Worm (Caenorhabditis elegans) whole organism, L4 larva: Measurements from ENCODE around the gene scp-1.

Source experiments
- F44E2.7 ChIP-seq: fragments of 200-800 bp; sonication (Bioruptor generic); IDR thresholded peaks from 2 replicates; pipeline ENCODE4 v2.1.2; 2022; ENCODE audit warnings: missing genetic modification characterization, missing compliant biosample characterization
- F49E8.2 ChIP-seq: sonication (generic microtip); optimal IDR thresholded peaks from 2 replicates; lab custom pipeline; 2016; ENCODE audit warnings: missing compliant biosample characterization, mild to moderate bottlenecking, missing genetic modification characterization, borderline replicate concordance
- R02D3.7 ChIP-seq: fragments of 150-350 bp; sonication (generic microtip); optimal IDR thresholded peaks from 3 replicates; lab custom pipeline; 2014; ENCODE audit warnings: missing biosample characterization, missing genetic modification characterization
- T20F7.1 ChIP-seq: fragments of 200-800 bp; sonication (Bioruptor generic); optimal IDR thresholded peaks from 2 replicates; lab custom pipeline; 2018; ENCODE audit warnings: mild to moderate bottlenecking, missing genetic modification characterization, missing compliant biosample characterization
- T26A8.4 ChIP-seq: fragments of 200-800 bp; sonication (Bioruptor generic); IDR thresholded peaks from 2 replicates; pipeline ENCODE4 v1.3.6; 2022; ENCODE audit warnings: missing genetic modification characterization, missing compliant biosample characterization
- Y48G9A.11 ChIP-seq: fragments of 200-800 bp; sonication (Bioruptor generic); IDR thresholded peaks from 2 replicates; pipeline ENCODE4 v1.3.6; 2022; ENCODE audit warnings: missing genetic modification reagents, missing genetic modification characterization, missing compliant biosample characterization
- aly-2 ChIP-seq: sonication (generic microtip); optimal IDR thresholded peaks from 2 replicates; lab custom pipeline; 2018; ENCODE audit warnings: missing biosample characterization, missing genetic modification characterization
- ceh-28 ChIP-seq: fragments of 150-350 bp; optimal IDR thresholded peaks from 2 replicates; lab custom pipeline; 2014; ENCODE audit warnings: missing biosample characterization, missing genetic modification reagents, missing genetic modification characterization
- cey-2 ChIP-seq: sonication (generic microtip); optimal IDR thresholded peaks from 3 replicates; lab custom pipeline; 2017; ENCODE audit warnings: missing genetic modification characterization, mild to moderate bottlenecking, missing compliant biosample characterization, antibody characterized with exemption, borderline replicate concordance; ENCODE audit not compliant: insufficient read depth
- daf-12 ChIP-seq: fragments of 150-350 bp; optimal IDR thresholded peaks from 2 replicates; lab custom pipeline; 2014; ENCODE audit warnings: missing biosample characterization, missing genetic modification reagents, missing genetic modification characterization
- daf-16 ChIP-seq, 3 experiments: sonication (generic microtip); optimal IDR thresholded peaks; 2 replicates each; lab custom pipeline; 2016 to 2017; ENCODE audit warnings: missing genetic modification characterization in 3 of 3, missing genetic modification reagents in 3 of 3, mild to moderate bottlenecking in 2 of 3, missing compliant biosample characterization in 2 of 3, missing biosample characterization in 1 of 3, moderate library complexity in 1 of 3
- daf-19 ChIP-seq: fragments of 200-800 bp; sonication (Bioruptor generic); conservative IDR thresholded peaks from 2 replicates; pipeline ENCODE4 v1.3.6; 2022; ENCODE audit warnings: missing genetic modification characterization, missing compliant biosample characterization
- dmd-6 ChIP-seq: fragments of 200-800 bp; sonication (Bioruptor generic); IDR thresholded peaks from 2 replicates; pipeline ENCODE4 v1.3.6; 2022; ENCODE audit warnings: missing genetic modification reagents, missing genetic modification characterization, missing compliant biosample characterization
- dpl-1 ChIP-seq: fragments of 150-350 bp; optimal IDR thresholded peaks from 2 replicates; lab custom pipeline; 2014; ENCODE audit warnings: missing biosample characterization, missing genetic modification reagents, missing genetic modification characterization
- duxl-1 ChIP-seq: sonication (generic microtip); optimal IDR thresholded peaks from 2 replicates; lab custom pipeline; 2016; ENCODE audit warnings: mild to moderate bottlenecking, missing genetic modification characterization, moderate library complexity, missing compliant biosample characterization; ENCODE audit not compliant: poor library complexity
- dve-1 ChIP-seq: sonication (generic microtip); optimal IDR thresholded peaks from 2 replicates; lab custom pipeline; 2017; ENCODE audit warnings: antibody characterized with exemption, mild to moderate bottlenecking, missing genetic modification characterization, missing compliant biosample characterization; ENCODE audit not compliant: insufficient read depth
- egl-43 ChIP-seq: fragments of 200-800 bp; sonication (Bioruptor generic); IDR thresholded peaks from 2 replicates; pipeline ENCODE4 v1.3.6; 2022; ENCODE audit warnings: missing genetic modification reagents, missing genetic modification characterization, missing compliant biosample characterization
- fkh-10 ChIP-seq: fragments of 150-350 bp; optimal IDR thresholded peaks from 2 replicates; lab custom pipeline; 2014; ENCODE audit warnings: missing biosample characterization, missing genetic modification reagents, missing genetic modification characterization
- hif-1 ChIP-seq, 2 experiments: sonication (generic microtip); optimal IDR thresholded peaks; 2 replicates each; lab custom pipeline; 2016 to 2017; ENCODE audit warnings: missing compliant biosample characterization in 2 of 2, missing genetic modification characterization in 2 of 2, missing genetic modification reagents in 2 of 2, missing genotype in 2 of 2, mild to moderate bottlenecking in 1 of 2
- hlh-11 ChIP-seq: fragments of 200-800 bp; sonication (Bioruptor generic); optimal IDR thresholded peaks from 2 replicates; lab custom pipeline; 2018; ENCODE audit warnings: mild to moderate bottlenecking, missing genetic modification characterization, missing compliant biosample characterization
- hlh-30 ChIP-seq: sonication (generic microtip); optimal IDR thresholded peaks from 2 replicates; lab custom pipeline; 2017; ENCODE audit warnings: antibody characterized with exemption, mild to moderate bottlenecking, missing genetic modification characterization, missing compliant biosample characterization; ENCODE audit not compliant: insufficient read depth
- hmg-1.1 ChIP-seq: fragments of 200-800 bp; sonication (Bioruptor generic); IDR thresholded peaks from 2 replicates; pipeline ENCODE4 v1.3.6; 2022; ENCODE audit warnings: missing genetic modification reagents, missing genetic modification characterization, missing compliant biosample characterization
- jun-1 ChIP-seq: fragments of 150-350 bp; optimal IDR thresholded peaks from 2 replicates; lab custom pipeline; 2014; ENCODE audit warnings: missing biosample characterization, missing genetic modification reagents, missing genetic modification characterization
- lim-7 ChIP-seq: fragments of 200-800 bp; sonication (Bioruptor generic); IDR thresholded peaks from 2 replicates; pipeline ENCODE4 v1.3.6; 2022; ENCODE audit warnings: missing genetic modification characterization, missing compliant biosample characterization
- lin-1 ChIP-seq: fragments of 200-800 bp; sonication (Bioruptor generic); IDR thresholded peaks from 2 replicates; pipeline ENCODE4 v1.3.6; 2022; ENCODE audit warnings: missing genetic modification reagents, missing genetic modification characterization, missing compliant biosample characterization
- lin-29 ChIP-seq: fragments of 200-800 bp; sonication (Bioruptor generic); IDR thresholded peaks from 2 replicates; pipeline ENCODE4 v1.3.6; 2022; ENCODE audit warnings: missing genetic modification reagents, missing genetic modification characterization, missing compliant biosample characterization
- lin-38 ChIP-seq: fragments of 200-800 bp; sonication (Bioruptor generic); IDR thresholded peaks from 2 replicates; pipeline ENCODE4 v1.3.6; 2022; ENCODE audit warnings: missing genetic modification reagents, missing genetic modification characterization, missing compliant biosample characterization
- lin-39 ChIP-seq: fragments of 150-350 bp; optimal IDR thresholded peaks from 2 replicates; lab custom pipeline; 2014; ENCODE audit warnings: missing biosample characterization, missing genetic modification reagents, missing genetic modification characterization
- lsy-2 ChIP-seq, 2 experiments: fragments of 150-350 bp in 1 of 2; sonication (generic microtip) in 1 of 2; optimal IDR thresholded peaks; 2 replicates each; lab custom pipeline; 2014 to 2017; ENCODE audit warnings: missing biosample characterization in 2 of 2, missing genetic modification characterization in 2 of 2
- mdl-1 ChIP-seq, 2 experiments: fragments of 150-350 bp in 1 of 2; sonication (generic microtip) in 1 of 2; optimal IDR thresholded peaks; 2 replicates each; lab custom pipeline; 2014 to 2017; ENCODE audit warnings: missing biosample characterization in 2 of 2, missing genetic modification characterization in 2 of 2
- mep-1 ChIP-seq: fragments of 150-350 bp; sonication (generic microtip); optimal IDR thresholded peaks from 3 replicates; lab custom pipeline; 2014; ENCODE audit warnings: missing biosample characterization, missing genetic modification characterization
- mxl-3 ChIP-seq: fragments of 200-800 bp; sonication (Bioruptor generic); optimal IDR thresholded peaks from 2 replicates; lab custom pipeline; 2018; ENCODE audit warnings: mild to moderate bottlenecking, missing genetic modification characterization, missing compliant biosample characterization
- nhr-11 ChIP-seq: fragments of 150-350 bp; optimal IDR thresholded peaks from 2 replicates; lab custom pipeline; 2014; ENCODE audit warnings: missing biosample characterization, missing genetic modification characterization
- nhr-6 ChIP-seq: fragments of 150-350 bp; optimal IDR thresholded peaks from 2 replicates; lab custom pipeline; 2014; ENCODE audit warnings: missing biosample characterization, missing genetic modification characterization
- nhr-77 ChIP-seq: fragments of 150-350 bp; optimal IDR thresholded peaks from 2 replicates; lab custom pipeline; 2014; ENCODE audit warnings: missing biosample characterization, missing genetic modification characterization
- pha-4 ChIP-seq, 2 experiments: fragments of 150-350 bp in 1 of 2; fragments of 200-800 bp in 1 of 2; sonication (Bioruptor generic) in 1 of 2; IDR thresholded peaks in 1 of 2; optimal IDR thresholded peaks in 1 of 2; 2 replicates each; pipeline versions ENCODE4 v1.3.6 to Lab custom; 2014 to 2022; ENCODE audit warnings: missing genetic modification characterization in 2 of 2, missing genetic modification reagents in 2 of 2, missing biosample characterization in 1 of 2, missing compliant biosample characterization in 1 of 2
- php-3 ChIP-seq: fragments of 200-800 bp; sonication (Bioruptor generic); IDR thresholded peaks from 2 replicates; pipeline ENCODE4 v1.3.6; 2022; ENCODE audit warnings: missing genetic modification reagents, missing genetic modification characterization, missing compliant biosample characterization
- sdz-12 ChIP-seq: fragments of 200-800 bp; sonication (Bioruptor generic); optimal IDR thresholded peaks from 2 replicates; lab custom pipeline; 2018; ENCODE audit warnings: mild to moderate bottlenecking, missing genetic modification characterization, missing compliant biosample characterization
- set-16 ChIP-seq: fragments of 200-800 bp; sonication (Bioruptor generic); IDR thresholded peaks from 2 replicates; pipeline ENCODE4 v1.3.6; 2022; ENCODE audit warnings: missing genetic modification reagents, missing genetic modification characterization, missing compliant biosample characterization
- spr-3 ChIP-seq: fragments of 200-800 bp; sonication (Bioruptor generic); optimal IDR thresholded peaks from 2 replicates; lab custom pipeline; 2018; ENCODE audit warnings: mild to moderate bottlenecking, missing genetic modification characterization, missing compliant biosample characterization
- unc-39 ChIP-seq: sonication (generic microtip); optimal IDR thresholded peaks from 2 replicates; lab custom pipeline; 2017; ENCODE audit warnings: missing biosample characterization, missing genetic modification characterization
- unc-62 ChIP-seq, 3 experiments: fragments of 150-350 bp in 1 of 3; sonication (generic microtip); optimal IDR thresholded peaks in 2 of 3; peaks in 1 of 3; 1 replicate in 1 of 3; 2 replicates in 2 of 3; lab custom pipeline; 2014 to 2017; ENCODE audit warnings: missing biosample characterization in 3 of 3, missing genetic modification characterization in 3 of 3, missing genetic modification reagents in 3 of 3, missing genotype in 1 of 3

Gene scp-1

DNA sequence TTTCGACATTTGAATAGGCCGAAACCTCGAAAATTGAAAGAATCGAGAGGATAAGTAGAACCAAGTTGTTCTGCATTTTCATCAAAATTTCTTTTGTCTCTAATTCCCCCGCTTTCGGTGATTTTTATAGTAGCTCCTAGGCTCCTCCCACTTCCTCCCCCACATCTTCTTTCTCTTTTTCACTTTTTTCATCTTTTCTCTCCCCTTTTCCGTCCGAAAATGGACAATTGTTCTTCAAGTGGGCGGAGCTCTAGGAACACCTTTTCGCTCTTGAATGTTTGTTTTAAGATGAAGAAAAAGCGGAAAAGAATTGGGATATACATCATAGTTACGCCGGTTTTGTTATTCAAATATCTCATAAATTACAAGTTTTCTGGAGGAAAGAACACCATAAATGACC, 12.7 kb downstream of the scp-1 start, which contains the start of gene F42A8.1:
Gene F42A8.1, minus strand, starts transcription at position 101 of the 400 bp plus-strand sequence.
- no peak for TF ChIP-seq aly-2
- TF ChIP-seq daf-19 (GFP tag; lab: Robert Waterston, UW), result no peak
- TF ChIP-seq nhr-6 (tag; lab: Kevin White, UChicago), result no peak
- TF ChIP-seq sdz-12, result no peak
- no peak for TF ChIP-seq unc-62 (GFP tag; optimal IDR thresholded peaks at IDR 0.05 in 1 of 2; lab: Kevin White, UChicago)
- no peak for TF ChIP-seq unc-62 (tag; optimal IDR thresholded peaks at IDR 0.05; lab: Kevin White, UChicago)
- TF ChIP-seq lin-29, result no peak
- no peak for TF ChIP-seq daf-12 (tag; lab: Kevin White, UChicago)
- no peak for TF ChIP-seq hif-1 (tag; optimal IDR thresholded peaks at IDR 0.05; lab: Kevin White, UChicago)
- no peak for TF ChIP-seq spr-3 (GFP tag; lab: Kevin White, UChicago)
- no peak for TF ChIP-seq jun-1
- no peak for TF ChIP-seq unc-39 (tag; lab: Kevin White, UChicago)
- no peak for TF ChIP-seq F49E8.2 (tag; lab: Kevin White, UChicago)
- no peak for TF ChIP-seq php-3 (GFP tag; lab: Robert Waterston, UW)

DNA sequence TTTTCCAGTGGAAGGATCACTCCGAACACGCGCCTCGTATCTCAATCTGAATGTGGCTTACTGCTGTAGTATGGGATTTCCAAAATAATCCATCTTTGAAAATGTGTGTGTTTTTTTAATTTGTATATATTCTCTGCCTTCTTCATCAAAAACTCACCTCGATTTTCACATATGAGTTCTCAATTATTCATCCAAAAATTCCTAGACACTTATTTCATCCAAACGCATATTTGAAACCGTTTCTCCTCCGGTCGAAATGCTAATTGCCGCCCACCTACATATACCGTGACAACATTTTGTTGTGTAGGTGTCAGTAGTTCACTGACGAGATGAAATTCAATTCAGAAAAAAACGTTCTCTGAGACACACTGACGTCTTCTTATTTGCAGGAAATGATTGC, 13.6 kb downstream of the scp-1 start:
- TF ChIP-seq unc-62 (GFP tag; optimal IDR thresholded peaks at IDR 0.05 in 1 of 2; lab: Kevin White, UChicago), result peak in 1 of 2 experiments; percentile 96
- TF ChIP-seq unc-62 (tag; optimal IDR thresholded peaks at IDR 0.05; lab: Kevin White, UChicago), result no peak
- no peak for TF ChIP-seq duxl-1 (tag; lab: Kevin White, UChicago)

DNA sequence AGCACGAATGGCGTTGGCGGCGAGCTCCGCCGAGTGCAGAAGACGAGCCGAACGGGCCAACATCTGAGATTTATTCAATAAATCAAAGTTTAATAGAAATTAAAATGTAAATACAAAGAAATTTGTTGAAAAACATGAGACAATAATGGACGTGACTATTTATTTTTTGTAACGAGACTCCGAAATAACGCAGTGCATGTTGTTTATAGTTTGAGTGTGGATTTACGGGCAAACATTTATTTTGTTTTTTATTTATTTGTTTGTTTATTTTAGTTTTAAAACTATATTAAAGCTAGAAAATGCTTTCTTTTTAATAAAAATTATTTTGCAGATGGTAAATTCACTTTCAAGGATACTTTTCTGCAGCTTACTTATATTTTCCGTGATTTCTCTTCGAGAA, 18.9 kb downstream of the scp-1 start, which contains the start of the genes sdhb-1 and cup-15:
Gene sdhb-1, minus strand, starts transcription at position 63 of the 400 bp plus-strand sequence.
Gene cup-15, plus strand, starts transcription at position 332 of the 400 bp plus-strand sequence.
- TF ChIP-seq lsy-2 (tag; optimal IDR thresholded peaks at IDR 0.05; lab: Kevin White, UChicago) (peak in 1 of 2 experiments; percentile 41), hif-1 (tag; optimal IDR thresholded peaks at IDR 0.05; lab: Kevin White, UChicago) (peak in 1 of 2 experiments; percentile 88), Y48G9A.11 (peak; percentile 73), lim-7 (GFP tag; lab: Robert Waterston, UW) (no peak), T20F7.1 (peak; percentile 91), R02D3.7 (tag; lab: Kevin White, UChicago) (peak; percentile 76), hlh-30 (tag; lab: Kevin White, UChicago) (peak; percentile 25), daf-16 (GFP tag; optimal IDR thresholded peaks at IDR 0.05; lab: Kevin White, UChicago) (no peak), daf-16 (tag; optimal IDR thresholded peaks at IDR 0.05; lab: Kevin White, UChicago) (peak; percentile 27), nhr-77 (tag; lab: Kevin White, UChicago) (peak; percentile 3), lin-1 (no peak)

DNA sequence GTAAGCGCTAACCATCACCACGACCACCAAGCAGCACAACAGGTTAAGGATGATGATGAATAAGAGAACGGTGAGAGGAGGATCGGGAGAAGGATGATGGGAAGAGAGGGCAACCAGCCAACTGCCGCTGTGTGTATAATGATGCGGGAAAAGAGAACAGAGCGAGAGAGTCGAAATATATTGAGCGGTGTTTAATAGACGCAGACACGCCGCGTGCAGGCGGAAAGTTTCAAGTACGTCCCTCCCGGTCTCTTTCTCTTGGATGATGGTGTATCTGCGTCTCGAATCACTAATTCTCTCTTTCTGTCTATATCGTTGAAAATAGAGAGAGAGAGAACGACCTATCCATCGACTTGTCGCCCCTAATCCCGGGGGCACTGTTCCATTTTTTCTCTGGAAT, 22.9 kb downstream of the scp-1 start:
- TF ChIP-seq fkh-10 (no peak), hlh-11 (tag; lab: Kevin White, UChicago) (peak; percentile 76), ceh-28 (tag; lab: Kevin White, UChicago) (no peak), mdl-1 (tag; optimal IDR thresholded peaks at IDR 0.05; lab: Kevin White, UChicago) (peak in 1 of 2 experiments; percentile 72), T26A8.4 (0 out of 2 replicates have a peak, but pooled peaks have one; percentile 30), F44E2.7 (no peak), dve-1 (tag; lab: Kevin White, UChicago) (peak; percentile 16), pha-4 (GFP tag; IDR thresholded peaks at IDR 0.05; lab: Robert Waterston, UW) (0 out of 2 replicates have a peak, but pooled peaks have one; percentile 30), pha-4 (tag; optimal IDR thresholded peaks at IDR 0.05; lab: Kevin White, UChicago) (no peak), egl-43 (GFP tag; lab: Robert Waterston, UW) (peak; percentile 53; the same call in 1 of the 2 replicates), nhr-11 (tag; lab: Kevin White, UChicago) (peak; percentile 7), dmd-6 (GFP tag; lab: Robert Waterston, UW) (peak; percentile 28; the same call in 1 of the 2 replicates), dpl-1 (GFP tag; lab: Kevin White, UChicago) (peak; percentile 19), hmg-1.1 (peak; percentile 78), mep-1 (tag; lab: Kevin White, UChicago) (peak; percentile 67), cey-2 (tag; lab: Kevin White, UChicago) (no peak), lin-38 (GFP tag; lab: Robert Waterston, UW) (peak; percentile 35; the same call in 1 of the 2 replicates), mxl-3 (GFP tag; lab: Kevin White, UChicago) (peak; percentile 90), unc-62 (GFP tag; optimal IDR thresholded peaks at IDR 0.05 in 1 of 2; lab: Kevin White, UChicago) (peak in 1 of 2 experiments; percentile 43), unc-62 (tag; optimal IDR thresholded peaks at IDR 0.05; lab: Kevin White, UChicago) (no peak), nhr-6 (tag; lab: Kevin White, UChicago) (no peak), lin-39 (tag; lab: Kevin White, UChicago) (no peak), T20F7.1 (no peak), set-16 (GFP tag; lab: Robert Waterston, UW) (no peak)
